Worm (Caenorhabditis elegans) whole organism, L2 larva: ENCODE measurements around the gene clec-71.
"Not testable (repeated sequence)": the region's sequence is repeated elsewhere in the genome, so short reads cannot be mapped to it uniquely, and the experiment has no call there.

ENCODE experiments used
- C34F6.9 ChIP-seq: fragments of 150-350 bp; optimal IDR thresholded peaks from 2 replicates; lab custom pipeline; 2014; ENCODE audit warnings: missing biosample characterization, missing genetic modification characterization
- F13H6.1 ChIP-seq: sonication (generic microtip); optimal IDR thresholded peaks from 2 replicates; lab custom pipeline; 2016; ENCODE audit warnings: missing genetic modification characterization, missing compliant biosample characterization
- ZK546.5 ChIP-seq: sonication (generic microtip); optimal IDR thresholded peaks from 2 replicates; lab custom pipeline; 2017; ENCODE audit warnings: missing biosample characterization, missing genetic modification characterization
- alr-1 ChIP-seq: fragments of 150-350 bp; optimal IDR thresholded peaks from 2 replicates; lab custom pipeline; 2014; ENCODE audit warnings: missing biosample characterization, missing genetic modification characterization
- ama-1 ChIP-seq: fragments of 150-350 bp; optimal IDR thresholded peaks from 2 replicates; lab custom pipeline; 2018; ENCODE audit warnings: inconsistent platforms
- blmp-1 ChIP-seq: sonication (generic microtip); optimal IDR thresholded peaks from 2 replicates; lab custom pipeline; 2017; ENCODE audit warnings: missing genetic modification characterization, mild to moderate bottlenecking, missing compliant biosample characterization, antibody characterized with exemption, moderate library complexity; ENCODE audit not compliant: insufficient read depth
- ceh-16 ChIP-seq: fragments of 150-350 bp; optimal IDR thresholded peaks from 2 replicates; lab custom pipeline; 2014; ENCODE audit warnings: missing biosample characterization, missing genetic modification characterization
- ceh-82 ChIP-seq: fragments of 150-350 bp; optimal IDR thresholded peaks from 2 replicates; lab custom pipeline; 2014; ENCODE audit warnings: missing biosample characterization, missing genetic modification characterization
- dmd-4 ChIP-seq: sonication (generic microtip); optimal IDR thresholded peaks from 2 replicates; lab custom pipeline; 2017; ENCODE audit warnings: missing biosample characterization, missing genetic modification characterization
- elt-3 ChIP-seq: sonication (generic microtip); optimal IDR thresholded peaks from 2 replicates; lab custom pipeline; 2017; ENCODE audit warnings: missing biosample characterization, missing genetic modification characterization
- fos-1 ChIP-seq: fragments of 150-350 bp; optimal IDR thresholded peaks from 2 replicates; lab custom pipeline; 2014; ENCODE audit warnings: missing biosample characterization, missing genetic modification characterization
- gmeb-1 ChIP-seq: fragments of 150-350 bp; optimal IDR thresholded peaks from 2 replicates; lab custom pipeline; 2014; ENCODE audit warnings: missing biosample characterization, missing genetic modification characterization
- lin-39 ChIP-seq: fragments of 150-350 bp; optimal IDR thresholded peaks from 2 replicates; lab custom pipeline; 2014; ENCODE audit warnings: missing biosample characterization, missing genetic modification reagents, missing genetic modification characterization
- lsy-2 ChIP-seq, 2 experiments: fragments of 150-350 bp in 1 of 2; sonication (generic microtip) in 1 of 2; optimal IDR thresholded peaks; 2 replicates each; lab custom pipeline; 2014 to 2017; ENCODE audit warnings: missing biosample characterization in 2 of 2, missing genetic modification characterization in 2 of 2
- mab-5 ChIP-seq: fragments of 150-350 bp; optimal IDR thresholded peaks from 2 replicates; lab custom pipeline; 2014; ENCODE audit warnings: missing biosample characterization, missing genetic modification characterization
- mdl-1 ChIP-seq, 2 experiments: fragments of 150-350 bp in 1 of 2; sonication (generic microtip) in 1 of 2; optimal IDR thresholded peaks; 2 replicates each; lab custom pipeline; 2017; ENCODE audit warnings: missing biosample characterization in 2 of 2, missing genetic modification characterization in 2 of 2
- nhr-10 ChIP-seq: sonication (generic microtip); optimal IDR thresholded peaks from 2 replicates; lab custom pipeline; 2017; ENCODE audit warnings: missing biosample characterization, missing genetic modification characterization
- nhr-129 ChIP-seq: fragments of 150-350 bp; optimal IDR thresholded peaks from 2 replicates; lab custom pipeline; 2014; ENCODE audit warnings: missing biosample characterization, missing genetic modification characterization
- nhr-23 ChIP-seq: fragments of 150-350 bp; optimal IDR thresholded peaks from 2 replicates; lab custom pipeline; 2014; ENCODE audit warnings: missing biosample characterization, missing genetic modification reagents, missing genetic modification characterization
- nhr-237 ChIP-seq: fragments of 150-350 bp; optimal IDR thresholded peaks from 2 replicates; lab custom pipeline; 2014; ENCODE audit warnings: missing biosample characterization, missing genetic modification characterization
- nhr-6 ChIP-seq: fragments of 150-350 bp; optimal IDR thresholded peaks from 2 replicates; lab custom pipeline; 2014; ENCODE audit warnings: missing biosample characterization, missing genetic modification characterization
- nhr-77 ChIP-seq: fragments of 150-350 bp; optimal IDR thresholded peaks from 2 replicates; lab custom pipeline; 2014; ENCODE audit warnings: missing biosample characterization, missing genetic modification characterization
- sem-4 ChIP-seq: fragments of 150-350 bp; optimal IDR thresholded peaks from 2 replicates; lab custom pipeline; 2014; ENCODE audit warnings: missing biosample characterization, missing genetic modification reagents, missing genetic modification characterization
- skn-1 ChIP-seq: sonication (generic microtip); optimal IDR thresholded peaks from 2 replicates; lab custom pipeline; 2017; ENCODE audit warnings: missing biosample characterization, missing genetic modification characterization
- sma-3 ChIP-seq: sonication (generic microtip); optimal IDR thresholded peaks from 2 replicates; lab custom pipeline; 2016; ENCODE audit warnings: missing genetic modification reagents, missing genetic modification characterization, missing compliant biosample characterization
- sma-9 ChIP-seq, 2 experiments: fragments of 150-350 bp in 1 of 2; sonication (generic microtip) in 1 of 2; optimal IDR thresholded peaks; 2 replicates each; lab custom pipeline; 2014 to 2016; ENCODE audit warnings: missing genetic modification characterization in 2 of 2, mild to moderate bottlenecking in 1 of 2, missing biosample characterization in 1 of 2, missing compliant biosample characterization in 1 of 2, missing genetic modification reagents in 1 of 2, moderate library complexity in 1 of 2
- snpc-4 ChIP-seq: fragments of 150-350 bp; optimal IDR thresholded peaks from 2 replicates; lab custom pipeline; 2014; ENCODE audit warnings: missing biosample characterization, missing genetic modification characterization
- unc-39 ChIP-seq: fragments of 150-350 bp; optimal IDR thresholded peaks from 2 replicates; lab custom pipeline; 2014; ENCODE audit warnings: missing biosample characterization, missing genetic modification characterization
- unc-55 ChIP-seq: fragments of 150-350 bp; sonication (generic microtip); optimal IDR thresholded peaks from 3 replicates; lab custom pipeline; 2014; ENCODE audit warnings: missing biosample characterization, missing genetic modification reagents, missing genetic modification characterization
- unc-62 ChIP-seq: fragments of 150-350 bp; optimal IDR thresholded peaks from 2 replicates; lab custom pipeline; 2014; ENCODE audit warnings: missing biosample characterization, missing genetic modification reagents, missing genetic modification characterization
- zag-1 ChIP-seq: fragments of 150-350 bp; optimal IDR thresholded peaks from 2 replicates; lab custom pipeline; 2014; ENCODE audit warnings: missing biosample characterization, missing genetic modification characterization
- ztf-11 ChIP-seq: sonication (generic microtip); optimal IDR thresholded peaks from 2 replicates; lab custom pipeline; 2017; ENCODE audit warnings: missing biosample characterization, missing genetic modification characterization
- ztf-4 ChIP-seq: fragments of 150-350 bp; optimal IDR thresholded peaks from 2 replicates; lab custom pipeline; 2014; ENCODE audit warnings: missing biosample characterization, missing genetic modification characterization

clec-71 gene

ce11 chrIV:3906393-3906792 lies 30.9 kb upstream of the clec-71 start, which contains the start of gene F56D6.11:
TSS of gene F56D6.11 (minus strand) at chrIV:3906493.
- TF ChIP-seq C34F6.9 (tag; lab: Kevin White, UChicago) (no peak), sem-4 (no peak), dmd-4 (tag; lab: Kevin White, UChicago) (no peak), sma-9 (GFP tag; optimal IDR thresholded peaks at IDR 0.05; lab: Kevin White, UChicago) (no peak), sma-9 (tag; optimal IDR thresholded peaks at IDR 0.05; lab: Kevin White, UChicago) (no peak), nhr-129 (tag; lab: Kevin White, UChicago) (no peak), gmeb-1 (no peak), ZK546.5 (tag; lab: Kevin White, UChicago) (no peak), F13H6.1 (tag; lab: Kevin White, UChicago) (no peak), ztf-4 (no peak), nhr-6 (tag; lab: Kevin White, UChicago) (no peak), zag-1 (tag; lab: Kevin White, UChicago) (no peak), unc-39 (tag; lab: Kevin White, UChicago) (no peak), unc-55 (no peak), blmp-1 (tag; lab: Kevin White, UChicago) (no peak)

DNA sequence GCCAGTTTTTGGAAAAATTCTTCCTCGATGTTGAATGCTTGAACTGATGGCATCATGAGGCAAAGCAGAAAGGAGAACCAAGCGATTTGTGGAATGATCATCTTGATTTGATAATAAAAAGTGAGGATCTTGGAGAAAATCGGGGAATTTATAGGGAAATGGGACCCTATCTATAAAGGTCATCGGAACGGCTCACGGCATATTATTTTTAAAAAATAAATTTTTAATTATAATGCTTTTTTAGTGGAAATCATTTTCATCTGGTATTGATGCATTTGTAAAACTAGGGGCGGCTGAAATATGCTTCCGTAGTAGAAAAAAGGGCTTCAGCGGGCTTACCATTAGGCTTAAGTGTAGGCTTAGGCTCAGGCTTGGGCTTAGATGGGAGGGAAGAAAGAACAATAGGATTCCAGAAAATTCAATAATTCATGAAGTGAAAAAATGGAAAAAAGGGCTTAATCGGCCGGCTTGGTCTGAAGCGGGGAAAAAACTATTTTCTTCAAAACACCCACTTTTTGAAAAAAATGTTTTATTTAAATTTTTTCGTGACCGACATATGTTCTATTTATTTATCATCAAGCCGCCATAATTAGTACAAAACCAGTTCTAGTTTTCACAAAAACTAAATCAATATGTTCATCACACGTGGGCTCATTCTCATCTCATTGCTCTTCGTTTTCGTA lies 29.6 kb upstream of the clec-71 start, which contains the start of the genes F56D6.22 and F56D6.12:
Gene F56D6.22 (minus strand): TSS at position 101 of the 683 bp plus-strand sequence.
Gene F56D6.12 (plus strand): TSS at position 633 of the 683 bp plus-strand sequence.
- no peak for TF ChIP-seq fos-1
- TF ChIP-seq ceh-82 = no peak
- TF ChIP-seq gmeb-1 = no peak
- TF ChIP-seq nhr-77 (tag; lab: Kevin White, UChicago) = no peak
- no peak for TF ChIP-seq ztf-4
- TF ChIP-seq ama-1 (lab: Kevin White, UChicago) = no peak
- no peak for TF ChIP-seq ztf-11 (tag; lab: Kevin White, UChicago)
- TF ChIP-seq sma-9 (GFP tag; optimal IDR thresholded peaks at IDR 0.05; lab: Kevin White, UChicago) = no peak
- TF ChIP-seq sma-9 (tag; optimal IDR thresholded peaks at IDR 0.05; lab: Kevin White, UChicago) = no peak
- no peak for TF ChIP-seq alr-1 (tag; lab: Kevin White, UChicago)
- TF ChIP-seq snpc-4 (tag; lab: Kevin White, UChicago) = no peak
- TF ChIP-seq lin-39 (tag; lab: Kevin White, UChicago) = no peak
- no peak for TF ChIP-seq ceh-16 (tag; lab: Kevin White, UChicago)
- TF ChIP-seq nhr-10 (tag; lab: Kevin White, UChicago) = no peak
- no peak for TF ChIP-seq nhr-237 (tag; lab: Kevin White, UChicago)
- no peak for TF ChIP-seq nhr-23 (tag; lab: Kevin White, UChicago)
- TF ChIP-seq unc-62 = no peak
- no peak for TF ChIP-seq mdl-1 (tag; optimal IDR thresholded peaks at IDR 0.05; lab: Kevin White, UChicago)
- TF ChIP-seq nhr-6 (tag; lab: Kevin White, UChicago) = no peak
- TF ChIP-seq mab-5 (tag; lab: Kevin White, UChicago) = no peak

DNA sequence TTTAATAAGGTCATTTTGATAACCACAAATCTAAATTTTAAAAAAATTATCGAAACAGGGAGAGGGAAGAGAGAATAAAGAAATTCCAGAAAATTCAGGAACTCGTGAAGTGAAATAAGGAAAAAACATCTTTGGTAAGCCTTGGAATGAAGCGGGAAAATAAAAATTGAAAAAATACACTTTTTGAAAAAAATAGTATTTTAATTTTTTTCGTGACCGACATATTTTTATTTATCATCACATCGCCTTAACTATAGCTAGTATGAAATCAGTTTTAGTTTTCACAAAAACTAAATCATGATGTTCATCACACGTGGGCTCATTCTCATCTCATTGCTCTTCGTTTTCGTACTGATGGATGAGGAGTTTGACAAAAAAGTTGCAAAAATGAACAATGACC lies 28.1 kb upstream of the clec-71 start, which contains the start of gene F56D6.13:
Gene F56D6.13 (plus strand): TSS at position 301 of the 400 bp plus-strand sequence.
- TF ChIP-seq nhr-129 (tag; lab: Kevin White, UChicago) (no peak), sem-4 (no peak), sma-3 (GFP tag; lab: Kevin White, UChicago) (no peak), skn-1 (tag; lab: Kevin White, UChicago) (no peak), ztf-11 (tag; lab: Kevin White, UChicago) (no peak)

DNA sequence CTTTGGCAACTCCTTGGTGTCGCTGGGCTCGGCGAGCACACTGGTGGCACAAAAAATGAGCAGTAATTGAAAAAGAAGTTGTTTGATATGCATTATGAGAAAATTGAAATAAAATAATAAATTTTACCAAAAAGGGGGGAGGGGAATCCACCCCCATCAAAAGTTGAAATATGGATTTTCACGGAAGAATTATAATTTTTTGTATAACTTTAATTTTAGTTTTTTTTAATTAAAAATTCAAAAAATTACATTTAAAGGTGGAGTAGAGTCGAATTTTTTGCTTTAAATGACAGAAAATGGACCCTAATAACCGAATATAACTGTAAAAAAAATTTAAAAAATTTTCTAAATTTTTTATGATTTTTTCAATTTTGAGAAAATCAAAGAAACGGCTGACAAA lies 25.4 kb upstream of the clec-71 start, which contains the start of gene F56D6.18:
Gene F56D6.18 (minus strand): TSS at position 101 of the 400 bp plus-strand sequence.
- TF ChIP-seq ceh-16, elt-3, zag-1 (tag; lab: Kevin White, UChicago): not testable (repeated sequence)

DNA sequence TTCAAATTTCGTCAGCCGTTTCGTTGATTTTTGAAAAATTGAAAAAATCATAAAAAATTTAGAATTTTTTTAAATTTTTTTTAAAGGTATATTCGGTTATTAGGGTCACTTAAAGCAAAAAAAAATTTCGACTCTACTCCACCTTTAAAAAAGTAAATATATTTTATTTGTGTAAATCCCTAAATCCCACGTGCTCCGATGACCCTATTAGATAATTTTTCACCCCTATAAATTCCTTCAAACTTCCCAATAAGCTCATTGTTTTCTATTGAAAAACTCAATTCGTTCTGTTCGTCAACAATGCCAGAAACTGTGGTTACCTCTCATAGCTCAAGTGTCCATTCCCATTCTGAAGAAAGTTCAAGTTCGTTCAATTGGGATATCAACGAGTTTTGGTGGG lies 24.7 kb upstream of the clec-71 start, which contains the start of gene F56D6.20:
Gene F56D6.20 (plus strand): TSS at position 301 of the 400 bp plus-strand sequence.
- TF ChIP-seq gmeb-1 (no peak), nhr-10 (tag; lab: Kevin White, UChicago) (no peak), elt-3 (tag; lab: Kevin White, UChicago) (no peak), F13H6.1 (tag; lab: Kevin White, UChicago) (no peak), lsy-2 (tag; optimal IDR thresholded peaks at IDR 0.05; lab: Kevin White, UChicago) (no peak), nhr-6 (tag; lab: Kevin White, UChicago) (no peak)
- TF ChIP-seq, all 48 proteins: peak for 0
